Worm (Caenorhabditis elegans): ENCODE data around the gene med-1.

ce11 chrX:12451258-12451657 lies 20.8 kb downstream of the med-1 start:
- TF ChIP-seq hnd-1 (tag; optimal IDR thresholded peaks at IDR 0.05), result no peak
- no peak for TF ChIP-seq ets-7 (tag; optimal IDR thresholded peaks at IDR 0.05)
- no peak for TF ChIP-seq aly-1 (tag; optimal IDR thresholded peaks at IDR 0.05)
- no peak for TF ChIP-seq hmg-4 (GFP tag; optimal IDR thresholded peaks at IDR 0.05)
- no peak for TF ChIP-seq ceh-13 (GFP tag; optimal IDR thresholded peaks at IDR 0.05)
- no peak for TF ChIP-seq ama-1 (optimal IDR thresholded peaks at IDR 0.05)

Data from whole organism, early embryonic.